Worm (Caenorhabditis elegans) whole organism, L3 larva: ENCODE measurements around the gene npr-40.

Experiments
- ama-1 ChIP-seq: fragments of 150-350 bp; optimal IDR thresholded peaks from 2 replicates; lab custom pipeline; 2018
- ceh-28 ChIP-seq: fragments of 150-350 bp; optimal IDR thresholded peaks from 2 replicates; lab custom pipeline; 2014; ENCODE audit warnings: missing biosample characterization, missing genetic modification reagents, missing genetic modification characterization
- elt-2 ChIP-seq: sonication (generic microtip); optimal IDR thresholded peaks from 2 replicates; lab custom pipeline; 2016; ENCODE audit warnings: missing genetic modification reagents, mild to moderate bottlenecking, missing genetic modification characterization, missing compliant biosample characterization
- mdl-1 ChIP-seq: fragments of 150-350 bp; optimal IDR thresholded peaks from 2 replicates; lab custom pipeline; 2014; ENCODE audit warnings: missing biosample characterization, missing genetic modification characterization
- nhr-43 ChIP-seq: sonication (generic microtip); optimal IDR thresholded peaks from 2 replicates; lab custom pipeline; 2016; ENCODE audit warnings: mild to moderate bottlenecking, missing genetic modification characterization, missing compliant biosample characterization; ENCODE audit not compliant: poor library complexity, severe bottlenecking
- pha-4 ChIP-seq: fragments of 150-350 bp; optimal IDR thresholded peaks from 2 replicates; lab custom pipeline; 2014; ENCODE audit warnings: missing biosample characterization, missing genetic modification reagents, missing genetic modification characterization

DNA sequence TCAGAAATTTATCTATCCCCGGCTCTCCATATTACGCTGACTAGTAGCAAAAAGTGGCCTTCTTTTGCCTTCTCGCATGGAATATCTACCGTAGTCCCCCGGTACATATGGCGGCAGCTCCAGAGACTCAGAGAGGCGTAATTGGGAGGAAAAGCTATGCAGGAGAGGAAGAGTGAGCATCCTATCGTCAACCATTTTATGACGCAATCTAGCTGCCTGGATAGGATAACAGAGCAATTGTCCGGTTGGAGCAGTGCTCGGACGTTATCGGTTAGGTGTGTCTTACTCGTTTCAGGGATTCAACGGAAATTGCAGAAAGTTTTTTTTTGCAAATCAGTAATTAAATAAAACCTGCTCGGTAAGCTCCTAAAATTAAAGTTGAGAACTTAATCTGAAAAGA is 38.5 kb downstream of the npr-40 start:
- TF ChIP-seq ama-1 (lab: Kevin White, UChicago) (no peak), mdl-1 (tag; lab: Kevin White, UChicago) (no peak), ceh-28 (tag; lab: Kevin White, UChicago) (no peak), nhr-43 (tag; lab: Kevin White, UChicago) (no peak), pha-4 (tag; lab: Kevin White, UChicago) (no peak), elt-2 (no peak)
